Fruit fly (Drosophila melanogaster) whole organism, adult: ENCODE measurements around the gene Cyp28c1.

Source experiments
- CG11617 ChIP-seq: fragments of 200-800 bp; sonication (Bioruptor generic); optimal IDR thresholded peaks from 2 replicates; lab custom pipeline; 2017; ENCODE audit warnings: mild to moderate bottlenecking, missing biosample characterization, missing genetic modification reagents, missing genetic modification characterization
- CG12768 ChIP-seq: fragments of 200-800 bp; sonication (Bioruptor generic); optimal IDR thresholded peaks from 2 replicates; lab custom pipeline; 2017; ENCODE audit warnings: missing biosample characterization, missing genetic modification characterization, mild to moderate bottlenecking, moderate library complexity, missing genetic modification reagents
- CG14711 ChIP-seq: fragments of 200-800 bp; sonication (Bioruptor generic); optimal IDR thresholded peaks from 2 replicates; lab custom pipeline; 2018; ENCODE audit warnings: missing biosample characterization, mild to moderate bottlenecking, missing genetic modification characterization, moderate library complexity
- CG1620 ChIP-seq: fragments of 200-800 bp; sonication (Bioruptor generic); optimal IDR thresholded peaks from 2 replicates; lab custom pipeline; 2016; ENCODE audit warnings: missing biosample characterization, missing genetic modification characterization
- CG33017 ChIP-seq: fragments of 200-800 bp; sonication (Bioruptor generic); optimal IDR thresholded peaks from 2 replicates; lab custom pipeline; 2018; ENCODE audit warnings: missing biosample characterization, mild to moderate bottlenecking, missing genetic modification characterization, moderate library complexity
- CG5204 ChIP-seq: fragments of 200-800 bp; sonication (Bioruptor generic); optimal IDR thresholded peaks from 2 replicates; lab custom pipeline; 2016; ENCODE audit warnings: missing biosample characterization, missing genetic modification characterization
- CG7045 ChIP-seq: fragments of 200-800 bp; sonication (Bioruptor generic); optimal IDR thresholded peaks from 2 replicates; lab custom pipeline; 2017; ENCODE audit warnings: missing biosample characterization, mild to moderate bottlenecking, missing genetic modification characterization
- CG7101 ChIP-seq: fragments of 200-800 bp; sonication (Bioruptor generic); optimal IDR thresholded peaks from 2 replicates; lab custom pipeline; 2018; ENCODE audit warnings: missing biosample characterization, mild to moderate bottlenecking, missing genetic modification characterization, moderate library complexity
- Clk ChIP-seq: fragments of 200-800 bp; sonication (Bioruptor generic); optimal IDR thresholded peaks from 2 replicates; lab custom pipeline; 2017; ENCODE audit warnings: missing biosample characterization, missing genetic modification characterization
- Crg-1 ChIP-seq: fragments of 200-800 bp; sonication (Bioruptor generic); optimal IDR thresholded peaks from 2 replicates; lab custom pipeline; 2016; ENCODE audit warnings: missing biosample characterization, missing genetic modification characterization
- Hr96 ChIP-seq: fragments of 200-800 bp; sonication (Bioruptor generic); optimal IDR thresholded peaks from 2 replicates; lab custom pipeline; 2016; ENCODE audit warnings: missing biosample characterization, missing genetic modification characterization
- Mnt ChIP-seq: fragments of 200-800 bp; sonication (Bioruptor generic); optimal IDR thresholded peaks from 2 replicates; lab custom pipeline; 2016; ENCODE audit warnings: missing biosample characterization, mild to moderate bottlenecking, missing genetic modification characterization
- bab1 ChIP-seq: fragments of 200-800 bp; sonication (Bioruptor generic); optimal IDR thresholded peaks from 3 replicates; lab custom pipeline; 2019; ENCODE audit warnings: missing biosample characterization, mild to moderate bottlenecking, missing genetic modification characterization, moderate library complexity
- cic ChIP-seq: fragments of 200-800 bp; sonication (Bioruptor generic); optimal IDR thresholded peaks from 2 replicates; lab custom pipeline; 2017; ENCODE audit warnings: missing biosample characterization, mild to moderate bottlenecking, missing genetic modification characterization, moderate library complexity
- cnc ChIP-seq, 2 experiments: fragments of >200 bp; optimal IDR thresholded peaks; 2 replicates each; lab custom pipeline; 2017
- kay ChIP-seq: fragments of 200-800 bp; sonication (Bioruptor generic); peaks from one replicate; lab custom pipeline; 2016; ENCODE audit warnings: missing biosample characterization, missing genetic modification characterization, borderline replicate concordance
- ovo ChIP-seq: fragments of 200-800 bp; sonication (Bioruptor generic); optimal IDR thresholded peaks from 2 replicates; lab custom pipeline; 2016; ENCODE audit warnings: missing biosample characterization, missing genetic modification characterization
- pad ChIP-seq: fragments of 200-800 bp; sonication (Bioruptor generic); optimal IDR thresholded peaks from 3 replicates; lab custom pipeline; 2017; ENCODE audit warnings: missing biosample characterization, missing genetic modification characterization, mild to moderate bottlenecking, moderate library complexity, missing genetic modification reagents
- tj ChIP-seq: fragments of 200-800 bp; sonication (Bioruptor generic); optimal IDR thresholded peaks from 3 replicates; lab custom pipeline; 2017; ENCODE audit warnings: missing biosample characterization, mild to moderate bottlenecking, missing genetic modification characterization, moderate library complexity
- toe ChIP-seq: fragments of 200-800 bp; sonication (Bioruptor generic); optimal IDR thresholded peaks from 2 replicates; lab custom pipeline; 2016; ENCODE audit warnings: missing biosample characterization, missing genetic modification characterization

Gene Cyp28c1

DNA sequence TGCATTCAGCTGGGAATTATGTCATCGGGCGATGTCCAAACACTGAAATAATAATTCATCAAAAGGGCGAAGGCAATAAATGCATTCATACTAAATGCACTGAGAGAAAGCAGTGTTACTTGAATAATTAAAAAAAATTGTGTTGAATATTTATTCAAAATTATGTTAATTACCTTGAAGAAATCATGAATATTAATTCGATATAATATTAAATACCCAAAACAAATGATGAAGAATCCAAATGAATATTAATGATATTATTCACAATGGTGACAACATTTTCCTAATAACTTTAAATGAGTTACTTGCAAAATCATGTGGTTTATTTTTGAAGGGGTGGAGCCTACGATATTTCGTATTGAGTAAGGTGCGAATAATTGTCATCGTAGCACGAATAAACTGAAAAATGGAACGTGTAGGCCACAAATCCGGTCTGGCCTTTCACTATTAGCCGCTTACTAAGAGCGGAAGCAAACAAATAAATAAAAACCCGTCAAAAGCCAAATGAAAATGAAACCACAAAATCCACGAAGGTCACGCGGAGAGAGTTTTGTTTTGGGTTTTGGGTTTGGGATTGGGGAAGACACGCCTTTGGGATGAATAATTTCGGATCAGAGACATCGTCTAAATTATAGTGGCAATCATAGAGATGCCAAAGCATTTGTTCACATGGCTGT is 2.4 kb downstream of the Cyp28c1 start:
- TF ChIP-seq ovo (GFP tag; lab: Kevin White, UChicago) (no peak), CG1620 (GFP tag; lab: Kevin White, UChicago) (no peak), Clk (GFP tag; lab: Kevin White, UChicago) (no peak), CG5204 (GFP tag; lab: Kevin White, UChicago) (no peak)

DNA sequence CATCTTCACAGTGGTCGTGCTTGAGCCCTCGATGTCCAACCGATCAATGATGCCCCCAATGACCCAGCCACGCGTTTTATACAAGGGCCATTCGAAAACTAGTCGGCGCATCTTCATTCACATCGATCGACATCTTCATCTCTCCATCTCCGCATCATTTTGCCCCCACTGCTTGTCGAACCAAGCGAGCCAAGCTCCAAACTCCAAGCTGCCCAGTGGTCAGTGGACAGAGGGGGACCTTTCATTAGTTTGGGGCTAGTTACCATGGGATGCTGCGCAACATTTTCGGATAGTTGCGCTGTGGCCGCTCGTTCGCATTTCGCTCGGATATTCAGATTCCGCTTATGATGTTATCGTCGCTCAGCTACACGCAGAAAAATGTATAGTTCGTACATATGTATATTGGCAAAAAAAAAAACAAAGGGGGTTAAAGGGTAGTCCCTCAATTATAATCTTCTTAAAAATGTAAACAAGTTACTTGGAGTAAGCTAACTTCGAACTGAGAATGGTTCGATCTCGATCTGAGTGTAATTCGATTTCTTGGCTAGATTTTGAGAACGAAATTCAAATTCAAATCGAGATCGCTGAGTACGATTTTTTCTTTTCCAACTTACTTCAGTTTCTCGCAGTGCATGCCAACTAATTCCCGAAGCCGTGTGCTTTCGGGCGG is 6.8 kb downstream of the Cyp28c1 start, which contains the start of gene CG15740:
CG15740 (minus strand) TSS at position 51 of the 670 bp plus-strand sequence.
- TF ChIP-seq cnc (optimal IDR thresholded peaks at IDR 0.05; lab: Kevin White, UChicago), result no peak
- no peak for TF ChIP-seq bab1
- TF ChIP-seq CG1620 (GFP tag; lab: Kevin White, UChicago), result no peak
- TF ChIP-seq CG7045 (GFP tag; lab: Kevin White, UChicago), result no peak
- no peak for TF ChIP-seq CG33017
- no peak for TF ChIP-seq Mnt (GFP tag; lab: Kevin White, UChicago)
- no peak for TF ChIP-seq tj
- no peak for TF ChIP-seq kay (GFP tag; lab: Kevin White, UChicago)
- no peak for TF ChIP-seq CG7101
- TF ChIP-seq CG5204 (GFP tag; lab: Kevin White, UChicago), result no peak
- TF ChIP-seq CG12768 (GFP tag; lab: Kevin White, UChicago), result no peak
- no peak for TF ChIP-seq CG11617 (GFP tag; lab: Kevin White, UChicago)
- TF ChIP-seq toe (GFP tag; lab: Kevin White, UChicago), result no peak

DNA sequence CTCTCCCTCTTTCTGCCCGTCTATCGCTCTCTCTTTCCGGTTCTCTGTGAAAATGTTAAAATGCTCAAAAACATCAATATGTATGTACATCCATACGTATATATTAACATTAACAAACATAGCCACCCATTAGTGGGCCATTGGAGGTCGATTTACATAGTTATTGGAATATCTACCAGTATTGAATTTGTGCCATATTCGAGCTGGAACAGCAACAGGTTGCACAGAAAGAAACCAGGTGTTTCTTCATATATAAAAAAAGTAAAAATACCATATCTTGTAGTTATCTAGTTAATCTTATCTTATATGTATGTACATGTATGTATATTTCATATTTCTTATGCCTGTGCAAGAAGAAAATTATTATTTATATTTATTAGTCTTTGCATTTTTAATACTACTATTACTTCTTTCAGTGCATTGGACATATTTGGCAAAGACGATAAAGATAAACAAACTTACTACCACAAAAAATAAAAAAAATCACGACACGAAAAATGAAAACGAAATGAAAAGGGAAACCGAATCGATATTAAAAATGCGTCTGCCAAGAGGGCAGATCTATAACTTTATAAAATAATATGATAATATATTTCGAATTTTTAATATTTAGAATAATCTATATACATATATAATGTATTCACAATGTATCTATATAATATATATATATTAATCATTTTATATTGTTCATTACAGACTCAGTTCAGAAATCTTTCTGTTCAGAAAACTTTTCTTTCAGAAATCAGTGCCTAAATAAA is 9.3 kb downstream of the Cyp28c1 start:
- no peak for TF ChIP-seq cnc (optimal IDR thresholded peaks at IDR 0.05; lab: Kevin White, UChicago)
- TF ChIP-seq bab1, result no peak
- TF ChIP-seq toe (GFP tag; lab: Kevin White, UChicago), result no peak
- TF ChIP-seq CG11617 (GFP tag; lab: Kevin White, UChicago), result no peak
- TF ChIP-seq Crg-1 (GFP tag; lab: Kevin White, UChicago), result no peak
- no peak for TF ChIP-seq Clk (GFP tag; lab: Kevin White, UChicago)
- no peak for TF ChIP-seq CG14711 (tag; lab: Kevin White, UChicago)
- no peak for TF ChIP-seq kay (GFP tag; lab: Kevin White, UChicago)
- TF ChIP-seq CG33017, result no peak
- no peak for TF ChIP-seq CG7045 (GFP tag; lab: Kevin White, UChicago)
- no peak for TF ChIP-seq CG1620 (GFP tag; lab: Kevin White, UChicago)
- TF ChIP-seq ovo (GFP tag; lab: Kevin White, UChicago), result no peak
- no peak for TF ChIP-seq CG7101
- no peak for TF ChIP-seq cic
- no peak for TF ChIP-seq pad (GFP tag; lab: Kevin White, UChicago)
- no peak for TF ChIP-seq Mnt (GFP tag; lab: Kevin White, UChicago)
- no peak for TF ChIP-seq Hr96 (GFP tag; lab: Kevin White, UChicago)
- no peak for TF ChIP-seq CG5204 (GFP tag; lab: Kevin White, UChicago)
- no peak for TF ChIP-seq CG12768 (GFP tag; lab: Kevin White, UChicago)

DNA sequence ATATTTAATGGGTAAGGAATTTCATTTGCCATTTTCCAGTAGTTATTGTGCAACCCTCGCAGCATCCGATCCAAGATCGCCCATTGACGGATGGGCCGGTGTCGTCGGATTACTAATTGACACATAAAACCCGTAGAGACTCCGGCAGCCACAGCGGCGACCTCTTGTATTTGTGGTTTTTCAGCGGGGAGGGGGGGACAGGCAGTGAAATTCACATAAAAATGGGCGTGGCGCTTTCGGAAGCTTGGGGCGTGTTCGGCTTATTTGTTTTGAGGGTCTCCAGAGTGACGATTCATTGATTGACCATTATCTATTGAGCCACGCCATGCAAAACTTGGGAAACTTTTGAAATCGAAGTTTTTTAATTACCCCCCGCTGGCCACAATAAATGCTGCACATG is 9.9 kb downstream of the Cyp28c1 start:
- TF ChIP-seq CG1620 (GFP tag; lab: Kevin White, UChicago), result no peak
- TF ChIP-seq ovo (GFP tag; lab: Kevin White, UChicago), result no peak
- TF ChIP-seq CG7045 (GFP tag; lab: Kevin White, UChicago), result no peak
- TF ChIP-seq cic, result no peak
- TF ChIP-seq CG14711 (tag; lab: Kevin White, UChicago), result no peak
- TF ChIP-seq Mnt (GFP tag; lab: Kevin White, UChicago), result no peak
- TF ChIP-seq tj, result no peak
- TF ChIP-seq Hr96 (GFP tag; lab: Kevin White, UChicago), result no peak
- TF ChIP-seq CG5204 (GFP tag; lab: Kevin White, UChicago), result no peak
- TF ChIP-seq pad (GFP tag; lab: Kevin White, UChicago), result no peak
- no peak for TF ChIP-seq bab1
- no peak for TF ChIP-seq Crg-1 (GFP tag; lab: Kevin White, UChicago)
- TF ChIP-seq CG11617 (GFP tag; lab: Kevin White, UChicago), result no peak
- no peak for TF ChIP-seq cnc (optimal IDR thresholded peaks at IDR 0.05; lab: Kevin White, UChicago)

DNA sequence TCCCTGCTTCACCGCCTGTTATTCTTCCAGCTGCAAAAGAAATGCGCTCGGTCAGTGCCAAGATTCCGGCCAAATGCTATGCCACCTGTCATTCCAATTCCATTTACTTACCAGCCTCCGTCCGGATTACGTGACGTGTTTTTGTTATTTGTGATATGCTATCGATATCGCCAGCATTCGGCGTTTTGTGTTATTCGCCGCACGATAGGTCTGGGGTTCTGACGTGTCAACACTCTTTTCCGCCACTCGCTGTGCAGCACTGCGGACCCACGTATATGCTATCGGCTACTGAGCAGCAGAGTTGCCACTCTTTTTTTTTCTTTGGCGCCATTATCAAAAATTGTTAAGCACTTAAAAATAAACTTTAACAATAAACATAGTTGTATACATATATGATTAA is 12.9 kb downstream of the Cyp28c1 start, which contains the start of gene p24-1:
p24-1 (minus strand) TSS at position 221 of the 400 bp plus-strand sequence.
- TF ChIP-seq toe (GFP tag; lab: Kevin White, UChicago) (peak; percentile 28), CG1620 (GFP tag; lab: Kevin White, UChicago) (peak; percentile 88), CG7045 (GFP tag; lab: Kevin White, UChicago) (no peak), CG11617 (GFP tag; lab: Kevin White, UChicago) (peak; percentile 24), bab1 (peak; percentile 81), pad (GFP tag; lab: Kevin White, UChicago) (peak; percentile 73), CG12768 (GFP tag; lab: Kevin White, UChicago) (no peak), Mnt (GFP tag; lab: Kevin White, UChicago) (peak; percentile 85), CG14711 (tag; lab: Kevin White, UChicago) (peak; percentile 76), cic (peak; percentile 41), ovo (GFP tag; lab: Kevin White, UChicago) (peak; percentile 67), cnc (optimal IDR thresholded peaks at IDR 0.05; lab: Kevin White, UChicago) (no peak), CG7101 (peak; percentile 81), Crg-1 (GFP tag; lab: Kevin White, UChicago) (peak; percentile 88), tj (peak; percentile 16), CG33017 (no peak)
